Worm (Caenorhabditis elegans): Measurements from ENCODE around the gene flp-34.

- TF ChIP-seq scrt-1 (GFP tag; IDR thresholded peaks at IDR 0.05) (no peak), aly-1 (tag; optimal IDR thresholded peaks at IDR 0.05) (no peak), ceh-13 (GFP tag; optimal IDR thresholded peaks at IDR 0.05) (no peak), ama-1 (optimal IDR thresholded peaks at IDR 0.05) (no peak)
These were observed 18.4 kb upstream of the flp-34 start for ce11 chrV:1051651-1052050.

Measured in whole organism, early embryonic.